Worm (Caenorhabditis elegans): Measurements from ENCODE around the gene str-112.

DNA sequence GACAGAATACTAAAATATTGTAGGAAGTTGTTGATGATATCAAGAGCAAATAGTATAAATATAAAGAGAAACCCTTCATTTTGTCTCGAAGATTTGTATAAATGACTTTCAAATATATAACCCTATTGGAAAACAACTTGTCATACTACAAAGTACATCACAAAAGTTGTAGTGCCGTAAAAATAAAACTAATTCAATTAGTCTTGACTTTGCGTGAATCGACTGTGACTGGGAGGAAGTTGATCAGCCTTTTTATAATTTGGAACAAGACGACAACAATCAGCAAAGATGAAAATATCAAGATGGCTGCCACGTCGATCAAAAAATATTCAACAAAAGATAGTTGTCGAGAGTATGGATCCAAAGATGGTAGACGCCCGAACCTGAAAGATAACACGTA lies 3.6 kb upstream of the str-112 start, which contains the start of gene ugt-40:
- TF ChIP-seq snpc-4 (tag; optimal IDR thresholded peaks at IDR 0.05) (no peak), fos-1 (tag; optimal IDR thresholded peaks at IDR 0.05) (no peak), elt-3 (tag; optimal IDR thresholded peaks at IDR 0.05) (no peak), ztf-1 (GFP tag; conservative IDR thresholded peaks at IDR 0.05) (no peak), blmp-1 (tag; optimal IDR thresholded peaks at IDR 0.05; ENCODE audit: insufficient read depth) (no peak), lsy-2 (tag; optimal IDR thresholded peaks at IDR 0.05) (no peak), skn-1 (tag; optimal IDR thresholded peaks at IDR 0.05) (no peak), dmd-4 (tag; optimal IDR thresholded peaks at IDR 0.05) (no peak)
